Fruit fly (Drosophila melanogaster) whole organism, prepupa: Measurements from ENCODE around the gene CG10317.

ENCODE experiments used
- Blimp-1 ChIP-seq: fragments of 200-800 bp; sonication (Bioruptor generic); optimal IDR thresholded peaks from 3 replicates; lab custom pipeline; 2017; ENCODE audit warnings: missing biosample characterization, missing genetic modification characterization, mild to moderate bottlenecking, moderate library complexity, missing genetic modification reagents
- CG10631 ChIP-seq: fragments of 200-800 bp; sonication (Bioruptor generic); optimal IDR thresholded peaks from 2 replicates; lab custom pipeline; 2016; ENCODE audit warnings: missing biosample characterization, missing genetic modification characterization
- CG10669 ChIP-seq: fragments of 200-800 bp; sonication (Bioruptor generic); optimal IDR thresholded peaks from 3 replicates; lab custom pipeline; 2018; ENCODE audit warnings: missing biosample characterization, mild to moderate bottlenecking, missing genetic modification characterization, moderate library complexity
- CG11762 ChIP-seq: fragments of 200-800 bp; sonication (Bioruptor generic); optimal IDR thresholded peaks from 3 replicates; lab custom pipeline; 2016; ENCODE audit warnings: missing biosample characterization, missing genetic modification characterization; ENCODE audit not compliant: insufficient read depth
- CG11902 ChIP-seq: fragments of 200-800 bp; sonication (Bioruptor generic); optimal IDR thresholded peaks from 3 replicates; lab custom pipeline; 2016; ENCODE audit warnings: missing biosample characterization, missing genetic modification characterization
- CG15336 ChIP-seq: fragments of 200-800 bp; sonication (Bioruptor generic); IDR thresholded peaks from 2 replicates; pipeline ENCODE4 v1.3.6; 2022; ENCODE audit warnings: missing biosample characterization, missing genetic modification characterization
- CG1621 ChIP-seq: fragments of 200-800 bp; sonication (Bioruptor generic); optimal IDR thresholded peaks from 3 replicates; lab custom pipeline; 2018; ENCODE audit warnings: missing biosample characterization, mild to moderate bottlenecking, missing genetic modification characterization
- CG3032 ChIP-seq: fragments of 200-800 bp; optimal IDR thresholded peaks from 2 replicates; lab custom pipeline; 2019; ENCODE audit warnings: missing biosample characterization, mild to moderate bottlenecking, missing genetic modification characterization, moderate library complexity
- CG32006 ChIP-seq: fragments of 200-800 bp; sonication (Bioruptor generic); optimal IDR thresholded peaks from 3 replicates; lab custom pipeline; 2017; ENCODE audit warnings: missing biosample characterization, mild to moderate bottlenecking, missing genetic modification characterization
- CG34406 ChIP-seq: fragments of 200-800 bp; sonication (Bioruptor generic); optimal IDR thresholded peaks from 3 replicates; lab custom pipeline; 2016; ENCODE audit warnings: missing biosample characterization, missing genetic modification characterization
- CG3919 ChIP-seq: fragments of 200-800 bp; sonication (Bioruptor generic); optimal IDR thresholded peaks from 3 replicates; lab custom pipeline; 2016; ENCODE audit warnings: missing biosample characterization, missing genetic modification characterization
- CG4318 ChIP-seq: fragments of 200-800 bp; sonication (Bioruptor generic); optimal IDR thresholded peaks from 3 replicates; lab custom pipeline; 2017; ENCODE audit warnings: missing biosample characterization, mild to moderate bottlenecking, missing genetic modification characterization
- CG6792 ChIP-seq: fragments of 200-800 bp; sonication (Bioruptor generic); optimal IDR thresholded peaks from 3 replicates; lab custom pipeline; 2016; ENCODE audit warnings: missing biosample characterization, missing genetic modification characterization
- CG6808 ChIP-seq: fragments of 200-800 bp; sonication (Bioruptor generic); optimal IDR thresholded peaks from 3 replicates; lab custom pipeline; 2017; ENCODE audit warnings: missing biosample characterization, missing genetic modification characterization, mild to moderate bottlenecking, moderate library complexity, missing genetic modification reagents
- CG6854 ChIP-seq: fragments of 200-800 bp; sonication (Bioruptor generic); optimal IDR thresholded peaks from 2 replicates; lab custom pipeline; 2017; ENCODE audit warnings: missing biosample characterization, mild to moderate bottlenecking, missing genetic modification characterization
- CG7368 ChIP-seq: fragments of 200-800 bp; sonication (Bioruptor generic); optimal IDR thresholded peaks from 3 replicates; lab custom pipeline; 2016; ENCODE audit warnings: missing biosample characterization, missing genetic modification characterization
- CG8119 ChIP-seq: fragments of 200-800 bp; sonication (Bioruptor generic); IDR thresholded peaks from 3 replicates; pipeline ENCODE4 v1.3.6; 2022; ENCODE audit warnings: missing biosample characterization, missing genetic modification characterization
- CG8632 ChIP-seq: fragments of 200-800 bp; sonication (Bioruptor generic); optimal IDR thresholded peaks from 3 replicates; lab custom pipeline; 2016; ENCODE audit warnings: missing biosample characterization, missing genetic modification characterization
- CG9139 ChIP-seq: fragments of 200-800 bp; sonication (Bioruptor generic); optimal IDR thresholded peaks from 3 replicates; lab custom pipeline; 2017; ENCODE audit warnings: missing biosample characterization, mild to moderate bottlenecking, missing genetic modification characterization
- Eip75B ChIP-seq: fragments of 200-800 bp; sonication (Bioruptor generic); optimal IDR thresholded peaks from 3 replicates; lab custom pipeline; 2016; ENCODE audit warnings: missing biosample characterization, missing genetic modification characterization
- Eip78C ChIP-seq: fragments of 200-800 bp; sonication (Bioruptor generic); peaks from one replicate; lab custom pipeline; 2016; ENCODE audit warnings: missing biosample characterization, missing genetic modification characterization
- Eip93F ChIP-seq: fragments of 200-800 bp; sonication (Bioruptor generic); optimal IDR thresholded peaks from 2 replicates; lab custom pipeline; 2016; ENCODE audit warnings: missing biosample characterization, mild to moderate bottlenecking, missing genetic modification characterization
- Ets21C ChIP-seq: fragments of 200-800 bp; sonication (Bioruptor generic); optimal IDR thresholded peaks from 3 replicates; lab custom pipeline; 2016; ENCODE audit warnings: missing biosample characterization, missing genetic modification characterization
- Ets96B ChIP-seq: fragments of 200-800 bp; optimal IDR thresholded peaks from 2 replicates; lab custom pipeline; 2019; ENCODE audit warnings: missing biosample characterization, mild to moderate bottlenecking, missing genetic modification characterization, moderate library complexity
- Gug ChIP-seq: fragments of 200-800 bp; sonication (Bioruptor generic); IDR thresholded peaks from 2 replicates; pipeline ENCODE4 v1.3.6; 2022; ENCODE audit warnings: missing biosample characterization, missing genetic modification characterization
- Hr39 ChIP-seq: fragments of 200-800 bp; sonication (Bioruptor generic); optimal IDR thresholded peaks from 2 replicates; lab custom pipeline; 2016; ENCODE audit warnings: missing biosample characterization, missing genetic modification characterization
- Lpt ChIP-seq: fragments of 200-800 bp; sonication (Bioruptor generic); optimal IDR thresholded peaks from 3 replicates; lab custom pipeline; 2016; ENCODE audit warnings: missing biosample characterization, missing genetic modification characterization
- Met ChIP-seq: fragments of 200-800 bp; sonication (Bioruptor generic); optimal IDR thresholded peaks from 3 replicates; lab custom pipeline; 2016; ENCODE audit warnings: missing biosample characterization, missing genetic modification characterization
- Sox102F ChIP-seq: fragments of 200-800 bp; sonication (Bioruptor generic); optimal IDR thresholded peaks from 2 replicates; lab custom pipeline; 2016; ENCODE audit warnings: missing biosample characterization, mild to moderate bottlenecking, missing genetic modification characterization
- achi ChIP-seq: fragments of 200-800 bp; sonication (Bioruptor generic); optimal IDR thresholded peaks from 3 replicates; lab custom pipeline; 2016; ENCODE audit warnings: missing biosample characterization, missing genetic modification characterization
- acj6 ChIP-seq: fragments of 200-800 bp; sonication (Bioruptor generic); optimal IDR thresholded peaks from 3 replicates; lab custom pipeline; 2016; ENCODE audit warnings: missing biosample characterization, missing genetic modification characterization
- cyc ChIP-seq: fragments of 200-800 bp; sonication (Bioruptor generic); optimal IDR thresholded peaks from 3 replicates; lab custom pipeline; 2016; ENCODE audit warnings: missing biosample characterization, missing genetic modification characterization
- dac ChIP-seq: fragments of 200-800 bp; sonication (Bioruptor generic); optimal IDR thresholded peaks from 2 replicates; lab custom pipeline; 2017; ENCODE audit warnings: missing biosample characterization, mild to moderate bottlenecking, missing genetic modification characterization
- dsx ChIP-seq: fragments of 200-800 bp; optimal IDR thresholded peaks from 3 replicates; lab custom pipeline; 2019; ENCODE audit warnings: missing biosample characterization, mild to moderate bottlenecking, missing genetic modification characterization, moderate library complexity; ENCODE audit not compliant: poor library complexity, severe bottlenecking
- eg ChIP-seq: fragments of 200-800 bp; sonication (Bioruptor generic); IDR thresholded peaks from 3 replicates; pipeline ENCODE4 v1.3.6; 2022; ENCODE audit warnings: missing biosample characterization, missing genetic modification characterization
- esn ChIP-seq: fragments of 200-800 bp; sonication (Bioruptor generic); optimal IDR thresholded peaks from 2 replicates; lab custom pipeline; 2016; ENCODE audit warnings: missing biosample characterization, mild to moderate bottlenecking, missing genetic modification characterization, moderate library complexity
- fd59A ChIP-seq: fragments of 200-800 bp; sonication (Bioruptor generic); optimal IDR thresholded peaks from 2 replicates; lab custom pipeline; 2017; ENCODE audit warnings: missing biosample characterization, mild to moderate bottlenecking, missing genetic modification characterization, missing genetic modification reagents
- fd85E ChIP-seq: fragments of 200-800 bp; sonication (Bioruptor generic); optimal IDR thresholded peaks from 3 replicates; lab custom pipeline; 2016; ENCODE audit warnings: missing biosample characterization, missing genetic modification characterization
- lz ChIP-seq: fragments of 200-800 bp; sonication (Bioruptor generic); optimal IDR thresholded peaks from 3 replicates; lab custom pipeline; 2016; ENCODE audit warnings: missing biosample characterization, missing genetic modification characterization
- net ChIP-seq: fragments of 200-800 bp; sonication (Bioruptor generic); optimal IDR thresholded peaks from 3 replicates; lab custom pipeline; 2016; ENCODE audit warnings: missing biosample characterization, missing genetic modification characterization
- pdm3 ChIP-seq: fragments of 200-800 bp; sonication (Bioruptor generic); optimal IDR thresholded peaks from 3 replicates; lab custom pipeline; 2016; ENCODE audit warnings: missing biosample characterization, missing genetic modification characterization
- salr ChIP-seq, 2 experiments: fragments of 200-800 bp; sonication (Bioruptor generic); optimal IDR thresholded peaks; 3 replicates each; lab custom pipeline; 2016 to 2018; ENCODE audit warnings: missing biosample characterization in 2 of 2, missing genetic modification characterization in 2 of 2, mild to moderate bottlenecking in 1 of 2
- spab ChIP-seq: fragments of 200-800 bp; sonication (Bioruptor generic); optimal IDR thresholded peaks from 2 replicates; lab custom pipeline; 2017; ENCODE audit warnings: missing biosample characterization, mild to moderate bottlenecking, missing genetic modification characterization, missing genetic modification reagents
- ss ChIP-seq, 2 experiments: fragments of 200-800 bp; sonication (Bioruptor generic); optimal IDR thresholded peaks; 2 replicates in 1 of 2; 3 replicates in 1 of 2; lab custom pipeline; 2017 to 2018; ENCODE audit warnings: mild to moderate bottlenecking in 2 of 2, missing biosample characterization in 2 of 2, missing genetic modification characterization in 2 of 2, moderate library complexity in 1 of 2
- svp ChIP-seq: fragments of 200-800 bp; sonication (Bioruptor generic); peaks from one replicate; lab custom pipeline; 2016; ENCODE audit warnings: missing biosample characterization, missing genetic modification characterization
- topi ChIP-seq: fragments of 200-800 bp; sonication (Bioruptor generic); optimal IDR thresholded peaks from 3 replicates; lab custom pipeline; 2016; ENCODE audit warnings: missing biosample characterization, missing genetic modification characterization
- vri ChIP-seq: fragments of 200-800 bp; sonication (Bioruptor generic); optimal IDR thresholded peaks from 3 replicates; lab custom pipeline; 2016; ENCODE audit warnings: missing biosample characterization, mild to moderate bottlenecking, missing genetic modification characterization

CG10317 gene

DNA sequence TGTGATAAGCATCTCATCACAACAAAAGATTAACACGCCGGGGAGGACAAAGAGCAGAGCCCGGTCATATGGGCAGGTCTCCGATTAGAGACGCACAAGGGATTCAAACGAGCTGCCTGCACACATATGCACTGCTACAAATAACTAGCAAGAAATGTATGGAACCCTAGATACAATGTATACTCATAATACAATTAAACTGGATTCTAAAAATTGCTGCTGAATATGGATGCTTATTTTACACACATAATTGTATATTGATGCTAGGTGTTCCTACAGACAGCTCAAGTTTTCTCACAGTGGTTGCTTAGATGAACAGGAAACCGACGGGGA is 33.3 kb downstream of the CG10317 start (continued):
- TF ChIP-seq salr (GFP tag; optimal IDR thresholded peaks at IDR 0.05; lab: Kevin White, UChicago): peak; percentile 7 to 13
- peak; percentile 54 for TF ChIP-seq CG6792 (GFP tag; lab: Kevin White, UChicago)
- TF ChIP-seq fd59A: peak; percentile 29
- peak; percentile 63 for TF ChIP-seq Ets96B (tag; lab: Kevin White, UChicago)
- peak; percentile 33; the same call in 1 of the 3 replicates for TF ChIP-seq CG8119 (GFP tag; lab: Robert Waterston, UW)
- TF ChIP-seq fd85E (GFP tag; lab: Kevin White, UChicago): no peak
- TF ChIP-seq achi (GFP tag; lab: Kevin White, UChicago): peak; percentile 69
- no peak for TF ChIP-seq dac (GFP tag; lab: Kevin White, UChicago)
- TF ChIP-seq spab: peak; percentile 18
- TF ChIP-seq CG10669 (GFP tag; lab: Kevin White, UChicago): peak; percentile 43
- TF ChIP-seq Hr39 (GFP tag; lab: Kevin White, UChicago): peak; percentile 31
- TF ChIP-seq CG15336 (GFP tag; lab: Robert Waterston, UW): peak; percentile 59; the same call in 1 of the 2 replicates
- peak; percentile 80 for TF ChIP-seq CG10631 (GFP tag; lab: Kevin White, UChicago)
- TF ChIP-seq CG3032 (tag; lab: Kevin White, UChicago): peak; percentile 46

DNA sequence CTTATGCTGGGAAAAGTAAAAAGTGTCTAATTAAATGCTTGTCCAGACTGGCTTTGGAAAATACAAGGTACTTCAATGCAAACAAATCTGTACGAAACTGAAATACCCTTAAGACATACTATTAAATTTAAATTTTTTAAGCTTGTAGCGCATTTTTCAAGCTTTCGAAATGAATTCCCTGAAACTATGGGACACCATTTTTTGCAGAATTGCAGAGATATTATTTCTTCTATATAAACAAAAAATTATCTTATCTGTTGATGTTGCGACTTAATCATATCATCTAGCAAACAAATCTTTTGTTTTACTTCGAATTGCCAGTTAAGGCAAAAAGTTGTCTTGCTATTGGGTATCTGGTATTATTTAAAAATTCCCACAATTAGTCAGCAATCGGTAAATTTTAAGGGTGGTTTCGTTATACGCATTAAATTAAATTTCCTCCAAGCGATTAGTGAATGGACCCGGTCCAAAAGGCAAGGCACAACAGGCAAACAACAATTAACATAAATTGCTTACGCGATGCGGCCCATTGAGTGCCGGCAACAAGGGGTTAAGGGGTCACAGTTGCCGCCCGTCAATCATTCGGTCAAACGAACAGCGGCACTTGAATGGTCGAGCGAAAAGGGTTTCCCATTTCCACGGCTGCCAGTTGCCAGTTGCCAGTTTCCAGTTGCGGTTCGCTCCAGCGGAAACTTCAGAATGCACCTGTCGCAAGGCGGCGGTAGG is 33.8 kb downstream of the CG10317 start:
- 0 out of 3 replicates have a peak, but pooled peaks have one; percentile 43 for TF ChIP-seq eg (GFP tag; lab: Robert Waterston, UW)
- no peak for TF ChIP-seq dsx (GFP tag; lab: Kevin White, UChicago)
- TF ChIP-seq CG34406: peak; percentile 28
- TF ChIP-seq pdm3 (GFP tag; lab: Kevin White, UChicago): peak; percentile 53
- peak; percentile 45 for TF ChIP-seq net
- TF ChIP-seq topi (GFP tag; lab: Kevin White, UChicago): peak; percentile 56
- no peak for TF ChIP-seq Blimp-1 (GFP tag; lab: Kevin White, UChicago)
- TF ChIP-seq CG8632 (GFP tag; lab: Kevin White, UChicago): no peak
- peak; percentile 34 for TF ChIP-seq Ets21C (GFP tag; lab: Kevin White, UChicago)
- peak; percentile 10 for TF ChIP-seq Lpt (GFP tag; lab: Kevin White, UChicago)
- peak; percentile 15 for TF ChIP-seq acj6 (GFP tag; lab: Kevin White, UChicago)
- TF ChIP-seq dac (GFP tag; lab: Kevin White, UChicago): peak; percentile 77
- TF ChIP-seq cyc (GFP tag; lab: Kevin White, UChicago): peak; percentile 39
- peak; percentile 70 for TF ChIP-seq Met (GFP tag; lab: Kevin White, UChicago)
- TF ChIP-seq Gug (GFP tag; lab: Robert Waterston, UW): no peak
- TF ChIP-seq Hr39 (GFP tag; lab: Kevin White, UChicago): peak; percentile 56
- peak; percentile 90 for TF ChIP-seq CG32006
- peak; percentile 70 for TF ChIP-seq CG4318 (GFP tag; lab: Kevin White, UChicago)
- TF ChIP-seq CG11762: peak; percentile 27
- no peak for TF ChIP-seq fd59A
- no peak for TF ChIP-seq vri (GFP tag; lab: Kevin White, UChicago)
- TF ChIP-seq CG6808: no peak
- peak; percentile 17 for TF ChIP-seq achi (GFP tag; lab: Kevin White, UChicago)
- TF ChIP-seq CG3919 (GFP tag; lab: Kevin White, UChicago): peak; percentile 18
- peak; percentile 80 for TF ChIP-seq svp (GFP tag; lab: Kevin White, UChicago)
- TF ChIP-seq CG6792 (GFP tag; lab: Kevin White, UChicago): peak; percentile 31
- TF ChIP-seq fd85E (GFP tag; lab: Kevin White, UChicago): no peak
- no peak for TF ChIP-seq CG6854 (GFP tag; lab: Kevin White, UChicago)
- TF ChIP-seq Eip78C (GFP tag; lab: Kevin White, UChicago): peak; percentile 94
- peak; percentile 62 for TF ChIP-seq lz (GFP tag; lab: Kevin White, UChicago)
- no peak for TF ChIP-seq Sox102F
- TF ChIP-seq CG9139: no peak
- no peak for TF ChIP-seq CG11902 (GFP tag; lab: Kevin White, UChicago)
- no peak for TF ChIP-seq CG1621 (tag; lab: Kevin White, UChicago)
- no peak for TF ChIP-seq Eip93F (GFP tag; lab: Kevin White, UChicago)
- peak; percentile 66 for TF ChIP-seq esn (GFP tag; lab: Kevin White, UChicago)
- peak; percentile 4 for TF ChIP-seq CG10669 (GFP tag; lab: Kevin White, UChicago)
- peak; percentile 28 for TF ChIP-seq Eip75B
- peak; percentile 38 for TF ChIP-seq CG10631 (GFP tag; lab: Kevin White, UChicago)
- no peak for TF ChIP-seq spab
- TF ChIP-seq ss (GFP tag; optimal IDR thresholded peaks at IDR 0.05; lab: Kevin White, UChicago): no peak
- TF ChIP-seq CG7368: no peak
